Worm (Caenorhabditis elegans) whole organism, young adult: ENCODE measurements around the gene clec-37.

Experiments used
- B0035.1 ChIP-seq: sonication (generic microtip); optimal IDR thresholded peaks from 2 replicates; lab custom pipeline; 2016; ENCODE audit warnings: missing genetic modification characterization, mild to moderate bottlenecking, missing compliant biosample characterization, missing genotype, missing genetic modification reagents
- C06A6.2 ChIP-seq: fragments of 200-800 bp; sonication (Bioruptor generic); conservative IDR thresholded peaks from 2 replicates; pipeline ENCODE4 v1.3.6; 2022; ENCODE audit warnings: missing genetic modification characterization, missing compliant biosample characterization
- F10E7.11 ChIP-seq: sonication (generic microtip); optimal IDR thresholded peaks from 2 replicates; lab custom pipeline; 2017; ENCODE audit warnings: mild to moderate bottlenecking, missing genetic modification characterization, moderate library complexity, missing compliant biosample characterization
- F23B12.7 ChIP-seq: sonication (generic microtip); optimal IDR thresholded peaks from 2 replicates; lab custom pipeline; 2017; ENCODE audit warnings: missing genetic modification characterization, mild to moderate bottlenecking, missing compliant biosample characterization, antibody characterized with exemption, moderate library complexity; ENCODE audit not compliant: insufficient read depth
- F39B2.1 ChIP-seq: fragments of 200-800 bp; sonication (Bioruptor generic); IDR thresholded peaks from 2 replicates; pipeline ENCODE4 v1.3.6; 2022; ENCODE audit warnings: missing genetic modification reagents, missing genetic modification characterization, missing compliant biosample characterization
- K12H6.12 ChIP-seq: fragments of 200-800 bp; sonication (Bioruptor generic); optimal IDR thresholded peaks from 2 replicates; lab custom pipeline; 2018; ENCODE audit warnings: mild to moderate bottlenecking, missing genetic modification characterization, missing compliant biosample characterization
- T07F8.4 ChIP-seq: sonication (generic microtip); optimal IDR thresholded peaks from 2 replicates; lab custom pipeline; 2016; ENCODE audit warnings: mild to moderate bottlenecking, missing genetic modification characterization, moderate library complexity, missing compliant biosample characterization
- T26A5.8 ChIP-seq: sonication (generic microtip); optimal IDR thresholded peaks from 2 replicates; lab custom pipeline; 2016; ENCODE audit warnings: missing genetic modification characterization, missing compliant biosample characterization
- Y53F4B.3 ChIP-seq: fragments of 200-800 bp; sonication (Bioruptor generic); IDR thresholded peaks from 2 replicates; pipeline ENCODE4 v1.3.6; 2022; ENCODE audit warnings: missing genetic modification reagents, missing genetic modification characterization, missing compliant biosample characterization
- akir-1 ChIP-seq: fragments of 200-800 bp; sonication (Bioruptor generic); optimal IDR thresholded peaks from 2 replicates; lab custom pipeline; 2018; ENCODE audit warnings: mild to moderate bottlenecking, missing genetic modification characterization, moderate library complexity, missing compliant biosample characterization
- ama-1 ChIP-seq, 3 experiments: fragments of 150-350 bp in 1 of 3; sonication (generic microtip) in 2 of 3; optimal IDR thresholded peaks; 2 replicates each; lab custom pipeline; 2014 to 2018; ENCODE audit warnings: missing biosample characterization in 2 of 3, missing genetic modification characterization in 2 of 3, missing genetic modification reagents in 2 of 3
- attf-6 ChIP-seq: fragments of 200-800 bp; sonication (Bioruptor generic); IDR thresholded peaks from 2 replicates; pipeline ENCODE4 v1.3.6; 2022; ENCODE audit warnings: missing genetic modification reagents, missing genetic modification characterization, missing compliant biosample characterization
- bed-2 ChIP-seq: fragments of 200-800 bp; sonication (Bioruptor generic); IDR thresholded peaks from 2 replicates; pipeline ENCODE4 v1.3.6; 2022; ENCODE audit warnings: missing genetic modification reagents, missing genetic modification characterization, missing compliant biosample characterization
- ceh-40 ChIP-seq: fragments of 200-800 bp; sonication (Bioruptor generic); IDR thresholded peaks from 2 replicates; pipeline ENCODE4 v1.3.6; 2022; ENCODE audit warnings: missing genetic modification characterization, missing compliant biosample characterization
- ceh-79 ChIP-seq: sonication (generic microtip); optimal IDR thresholded peaks from 2 replicates; lab custom pipeline; 2017; ENCODE audit warnings: mild to moderate bottlenecking, missing genetic modification characterization, missing compliant biosample characterization
- dox-1 ChIP-seq: fragments of 200-800 bp; sonication (Bioruptor generic); IDR thresholded peaks from 2 replicates; pipeline ENCODE4 v1.3.6; 2022; ENCODE audit warnings: missing genetic modification reagents, missing genetic modification characterization, missing compliant biosample characterization
- ekl-4 ChIP-seq: fragments of 200-800 bp; sonication (Bioruptor generic); IDR thresholded peaks from 2 replicates; pipeline ENCODE4 v1.3.6; 2022; ENCODE audit warnings: missing genetic modification reagents, missing genetic modification characterization, missing compliant biosample characterization
- fkh-3 ChIP-seq: sonication (generic microtip); optimal IDR thresholded peaks from 2 replicates; lab custom pipeline; 2016; ENCODE audit warnings: mild to moderate bottlenecking, missing genetic modification characterization, missing compliant biosample characterization
- lin-26 ChIP-seq: fragments of 200-800 bp; sonication (Bioruptor generic); IDR thresholded peaks from 2 replicates; pipeline ENCODE4 v1.3.6; 2022; ENCODE audit warnings: missing genetic modification reagents, missing genetic modification characterization, missing compliant biosample characterization
- lin-35 ChIP-seq, 3 experiments: fragments of 150-350 bp in 2 of 3; sonication (generic microtip) in 1 of 3; optimal IDR thresholded peaks; 2 replicates each; lab custom pipeline; 2014 to 2018; ENCODE audit warnings: missing biosample characterization in 3 of 3, missing genetic modification characterization in 3 of 3, missing genetic modification reagents in 3 of 3
- lin-54 ChIP-seq: fragments of 200-800 bp; sonication (Bioruptor generic); optimal IDR thresholded peaks from 2 replicates; lab custom pipeline; 2018; ENCODE audit warnings: mild to moderate bottlenecking, missing genetic modification characterization, missing compliant biosample characterization
- lir-1 ChIP-seq: fragments of 200-800 bp; sonication (Bioruptor generic); conservative IDR thresholded peaks from 2 replicates; pipeline ENCODE4 v1.3.6; 2022; ENCODE audit warnings: missing genetic modification reagents, missing genetic modification characterization, missing compliant biosample characterization
- lsl-1 ChIP-seq: fragments of 200-800 bp; sonication (Bioruptor generic); optimal IDR thresholded peaks from 2 replicates; lab custom pipeline; 2018; ENCODE audit warnings: mild to moderate bottlenecking, missing genetic modification characterization, moderate library complexity, missing compliant biosample characterization
- madf-6 ChIP-seq: fragments of 200-800 bp; sonication (Bioruptor generic); IDR thresholded peaks from 2 replicates; pipeline ENCODE4 v1.3.6; 2022; ENCODE audit warnings: missing genetic modification reagents, missing genetic modification characterization, missing compliant biosample characterization
- mel-28 ChIP-seq: sonication (generic microtip); optimal IDR thresholded peaks from 2 replicates; lab custom pipeline; 2016; ENCODE audit warnings: borderline replicate concordance, mild to moderate bottlenecking, missing genetic modification characterization, missing compliant biosample characterization
- mxl-1 ChIP-seq: sonication (generic microtip); optimal IDR thresholded peaks from 2 replicates; lab custom pipeline; 2016; ENCODE audit warnings: missing genetic modification characterization, missing compliant biosample characterization
- nfyb-1 ChIP-seq: fragments of 200-800 bp; sonication (Bioruptor generic); IDR thresholded peaks from 2 replicates; pipeline ENCODE4 v1.3.6; 2022; ENCODE audit warnings: missing genetic modification reagents, missing genetic modification characterization, missing compliant biosample characterization
- nhr-179 ChIP-seq: sonication (generic microtip); optimal IDR thresholded peaks from 2 replicates; lab custom pipeline; 2016; ENCODE audit warnings: mild to moderate bottlenecking, missing genetic modification characterization, missing compliant biosample characterization
- nhr-27 ChIP-seq: fragments of 200-800 bp; sonication (Bioruptor generic); optimal IDR thresholded peaks from 2 replicates; lab custom pipeline; 2018; ENCODE audit warnings: mild to moderate bottlenecking, missing genetic modification characterization, moderate library complexity, missing compliant biosample characterization
- nhr-80 ChIP-seq: sonication (generic microtip); optimal IDR thresholded peaks from 2 replicates; lab custom pipeline; 2016; ENCODE audit warnings: missing genetic modification characterization, missing compliant biosample characterization
- rcor-1 ChIP-seq: fragments of 200-800 bp; sonication (Bioruptor generic); IDR thresholded peaks from 2 replicates; pipeline ENCODE4 v1.3.6; 2022; ENCODE audit warnings: missing genetic modification reagents, missing genetic modification characterization, missing compliant biosample characterization
- repo-1 ChIP-seq: sonication (generic microtip); optimal IDR thresholded peaks from 2 replicates; lab custom pipeline; 2017; ENCODE audit warnings: mild to moderate bottlenecking, missing genetic modification characterization, missing compliant biosample characterization
- snpc-4 ChIP-seq, 5 experiments: fragments of 150-350 bp in 1 of 5; sonication (generic microtip) in 4 of 5; optimal IDR thresholded peaks; 2 replicates each; lab custom pipeline; 2014 to 2018; ENCODE audit warnings: missing genetic modification characterization in 5 of 5, missing biosample characterization in 3 of 5, antibody characterized with exemption in 2 of 5, mild to moderate bottlenecking in 2 of 5, missing compliant biosample characterization in 2 of 5, missing genotype in 2 of 5, moderate library complexity in 2 of 5, missing genetic modification reagents in 1 of 5
- tlf-1 ChIP-seq: fragments of 200-800 bp; sonication (Bioruptor generic); optimal IDR thresholded peaks from 2 replicates; lab custom pipeline; 2018; ENCODE audit warnings: mild to moderate bottlenecking, missing genetic modification characterization, missing compliant biosample characterization
- unc-130 ChIP-seq: sonication (generic microtip); optimal IDR thresholded peaks from 2 replicates; lab custom pipeline; 2016; ENCODE audit warnings: missing genetic modification reagents, missing genetic modification characterization, missing compliant biosample characterization
- ztf-22 ChIP-seq: fragments of 200-800 bp; sonication (Bioruptor generic); optimal IDR thresholded peaks from 2 replicates; lab custom pipeline; 2018; ENCODE audit warnings: mild to moderate bottlenecking, missing genetic modification characterization, moderate library complexity, missing compliant biosample characterization

clec-37 gene

ce11 chrV:16884744-16885143, 32.8 kb upstream of the clec-37 start, which contains the start of gene F09C6.13:
Gene F09C6.13 (plus strand): TSS chrV:16885044.
- TF ChIP-seq T07F8.4 (no peak), ceh-79 (tag; lab: Kevin White, UChicago) (no peak), lin-54 (GFP tag; lab: Kevin White, UChicago) (no peak), attf-6 (GFP tag; lab: Robert Waterston, UW) (no peak), ama-1 (optimal IDR thresholded peaks at IDR 0.05; lab: Kevin White, UChicago) (no peak), ama-1 (GFP tag; optimal IDR thresholded peaks at IDR 0.05; lab: Kevin White, UChicago) (no peak), akir-1 (GFP tag; lab: Kevin White, UChicago) (no peak), C06A6.2 (GFP tag; lab: Robert Waterston, UW) (no peak), mxl-1 (no peak), snpc-4 (GFP tag; optimal IDR thresholded peaks at IDR 0.05; lab: Kevin White, UChicago) (no peak), snpc-4 (tag; optimal IDR thresholded peaks at IDR 0.05; lab: Kevin White, UChicago) (no peak), F23B12.7 (tag; lab: Kevin White, UChicago) (no peak), T26A5.8 (tag; lab: Kevin White, UChicago) (no peak), rcor-1 (GFP tag; lab: Robert Waterston, UW) (no peak), ztf-22 (no peak)

- TF ChIP-seq lir-1, result no peak
- no peak for TF ChIP-seq ama-1 (optimal IDR thresholded peaks at IDR 0.05; lab: Kevin White, UChicago)
- no peak for TF ChIP-seq ama-1 (GFP tag; optimal IDR thresholded peaks at IDR 0.05; lab: Kevin White, UChicago)
- no peak for TF ChIP-seq tlf-1 (GFP tag; lab: Kevin White, UChicago)
- TF ChIP-seq repo-1 (tag; lab: Kevin White, UChicago), result no peak
- no peak for TF ChIP-seq K12H6.12
- no peak for TF ChIP-seq lin-26 (GFP tag; lab: Robert Waterston, UW)
- TF ChIP-seq nhr-179 (tag; lab: Kevin White, UChicago), result no peak
- TF ChIP-seq unc-130, result no peak
- TF ChIP-seq B0035.1 (tag; lab: Kevin White, UChicago), result no peak
- no peak for TF ChIP-seq mel-28 (tag; lab: Kevin White, UChicago)
- no peak for TF ChIP-seq Y53F4B.3 (GFP tag; lab: Robert Waterston, UW)
- no peak for TF ChIP-seq nfyb-1
- TF ChIP-seq fkh-3, result no peak
- no peak for TF ChIP-seq F10E7.11 (tag; lab: Kevin White, UChicago)
- no peak for TF ChIP-seq lsl-1 (GFP tag; lab: Kevin White, UChicago)
Observed at ce11 chrV:16882260-16882918, 30.5 kb upstream of the clec-37 start, which contains the start of the genes F09C6.11 and F09C6.12. Gene F09C6.11 (minus strand): TSS chrV:16882310. Gene F09C6.12 (plus strand): TSS chrV:16882868.

- no peak for TF ChIP-seq F23B12.7 (tag; lab: Kevin White, UChicago)
- no peak for TF ChIP-seq ekl-4
- TF ChIP-seq ceh-79 (tag; lab: Kevin White, UChicago), result no peak
- TF ChIP-seq ceh-40 (GFP tag; lab: Robert Waterston, UW), result no peak
- no peak for TF ChIP-seq nhr-80 (tag; lab: Kevin White, UChicago)
- TF ChIP-seq mel-28 (tag; lab: Kevin White, UChicago), result no peak
- TF ChIP-seq lin-35 (GFP tag; optimal IDR thresholded peaks at IDR 0.05; lab: Kevin White, UChicago), result no peak
- TF ChIP-seq F39B2.1 (GFP tag; lab: Robert Waterston, UW), result no peak
- TF ChIP-seq madf-6 (GFP tag; lab: Robert Waterston, UW), result no peak
- no peak for TF ChIP-seq bed-2 (GFP tag; lab: Robert Waterston, UW)
- TF ChIP-seq nhr-27 (tag; lab: Kevin White, UChicago), result no peak
- TF ChIP-seq dox-1 (GFP tag; lab: Robert Waterston, UW), result no peak
Observed at ce11 chrV:16880679-16881078, 28.8 kb upstream of the clec-37 start, which contains the start of gene F09C6.14. Gene F09C6.14 (plus strand): TSS chrV:16880979.
